Worm (Caenorhabditis elegans) whole organism, L2 larva: ENCODE data around the gene Y51H7C.1.
A peak's percentile ranks its signal among the peaks of the same experiment; 100 is the strongest.

ENCODE experiments used
- C34F6.9 ChIP-seq: fragments of 150-350 bp; optimal IDR thresholded peaks from 2 replicates; lab custom pipeline; 2014; ENCODE audit warnings: missing biosample characterization, missing genetic modification characterization
- F13H6.1 ChIP-seq: sonication (generic microtip); optimal IDR thresholded peaks from 2 replicates; lab custom pipeline; 2016; ENCODE audit warnings: missing genetic modification characterization, missing compliant biosample characterization
- Y55F3AM.14 ChIP-seq: fragments of 200-800 bp; sonication (Bioruptor generic); optimal IDR thresholded peaks from 2 replicates; lab custom pipeline; 2018; ENCODE audit warnings: mild to moderate bottlenecking, missing genetic modification characterization, missing compliant biosample characterization
- ZK546.5 ChIP-seq: sonication (generic microtip); optimal IDR thresholded peaks from 2 replicates; lab custom pipeline; 2017; ENCODE audit warnings: missing biosample characterization, missing genetic modification characterization
- alr-1 ChIP-seq: fragments of 150-350 bp; optimal IDR thresholded peaks from 2 replicates; lab custom pipeline; 2014; ENCODE audit warnings: missing biosample characterization, missing genetic modification characterization
- aly-2 ChIP-seq: fragments of 150-350 bp; optimal IDR thresholded peaks from 2 replicates; lab custom pipeline; 2014; ENCODE audit warnings: missing biosample characterization, missing genetic modification characterization
- blmp-1 ChIP-seq: sonication (generic microtip); optimal IDR thresholded peaks from 2 replicates; lab custom pipeline; 2017; ENCODE audit warnings: missing genetic modification characterization, mild to moderate bottlenecking, missing compliant biosample characterization, antibody characterized with exemption, moderate library complexity; ENCODE audit not compliant: insufficient read depth
- ceh-16 ChIP-seq: fragments of 150-350 bp; optimal IDR thresholded peaks from 2 replicates; lab custom pipeline; 2014; ENCODE audit warnings: missing biosample characterization, missing genetic modification characterization
- ceh-82 ChIP-seq: fragments of 150-350 bp; optimal IDR thresholded peaks from 2 replicates; lab custom pipeline; 2014; ENCODE audit warnings: missing biosample characterization, missing genetic modification characterization
- crh-2 ChIP-seq: sonication (generic microtip); optimal IDR thresholded peaks from 2 replicates; lab custom pipeline; 2017; ENCODE audit warnings: missing biosample characterization, missing genetic modification characterization
- dmd-4 ChIP-seq: sonication (generic microtip); optimal IDR thresholded peaks from 2 replicates; lab custom pipeline; 2017; ENCODE audit warnings: missing biosample characterization, missing genetic modification characterization
- egl-27 ChIP-seq: sonication (generic microtip); optimal IDR thresholded peaks from 3 replicates; lab custom pipeline; 2017; ENCODE audit warnings: missing biosample characterization, missing genetic modification reagents, missing genetic modification characterization
- elt-3 ChIP-seq: sonication (generic microtip); optimal IDR thresholded peaks from 2 replicates; lab custom pipeline; 2017; ENCODE audit warnings: missing biosample characterization, missing genetic modification characterization
- fos-1 ChIP-seq: fragments of 150-350 bp; optimal IDR thresholded peaks from 2 replicates; lab custom pipeline; 2014; ENCODE audit warnings: missing biosample characterization, missing genetic modification characterization
- gmeb-1 ChIP-seq: fragments of 150-350 bp; optimal IDR thresholded peaks from 2 replicates; lab custom pipeline; 2014; ENCODE audit warnings: missing biosample characterization, missing genetic modification characterization
- lin-11 ChIP-seq: fragments of 150-350 bp; sonication (generic microtip); optimal IDR thresholded peaks from 2 replicates; lab custom pipeline; 2014; ENCODE audit warnings: missing biosample characterization, missing genetic modification characterization, inconsistent platforms, mixed read lengths
- lin-13 ChIP-seq: fragments of 150-350 bp; optimal IDR thresholded peaks from 2 replicates; lab custom pipeline; 2014; ENCODE audit warnings: missing biosample characterization, missing genetic modification reagents, missing genetic modification characterization
- lsy-2 ChIP-seq, 2 experiments: fragments of 150-350 bp in 1 of 2; sonication (generic microtip) in 1 of 2; optimal IDR thresholded peaks; 2 replicates each; lab custom pipeline; 2014 to 2017; ENCODE audit warnings: missing biosample characterization in 2 of 2, missing genetic modification characterization in 2 of 2
- mab-5 ChIP-seq: fragments of 150-350 bp; optimal IDR thresholded peaks from 2 replicates; lab custom pipeline; 2014; ENCODE audit warnings: missing biosample characterization, missing genetic modification characterization
- mbf-1 ChIP-seq: sonication (generic microtip); optimal IDR thresholded peaks from 2 replicates; lab custom pipeline; 2017; ENCODE audit warnings: missing biosample characterization, missing genetic modification characterization
- mdl-1 ChIP-seq, 2 experiments: fragments of 150-350 bp in 1 of 2; sonication (generic microtip) in 1 of 2; optimal IDR thresholded peaks; 2 replicates each; lab custom pipeline; 2017; ENCODE audit warnings: missing biosample characterization in 2 of 2, missing genetic modification characterization in 2 of 2
- nhr-10 ChIP-seq: sonication (generic microtip); optimal IDR thresholded peaks from 2 replicates; lab custom pipeline; 2017; ENCODE audit warnings: missing biosample characterization, missing genetic modification characterization
- nhr-11 ChIP-seq: fragments of 150-350 bp; optimal IDR thresholded peaks from 2 replicates; lab custom pipeline; 2014; ENCODE audit warnings: missing biosample characterization, missing genetic modification characterization
- nhr-12 ChIP-seq: fragments of 150-350 bp; optimal IDR thresholded peaks from 2 replicates; lab custom pipeline; 2014; ENCODE audit warnings: missing biosample characterization, missing genetic modification characterization
- nhr-129 ChIP-seq: fragments of 150-350 bp; optimal IDR thresholded peaks from 2 replicates; lab custom pipeline; 2014; ENCODE audit warnings: missing biosample characterization, missing genetic modification characterization
- nhr-21 ChIP-seq: fragments of 150-350 bp; optimal IDR thresholded peaks from 2 replicates; lab custom pipeline; 2014; ENCODE audit warnings: missing biosample characterization, missing genetic modification characterization
- nhr-237 ChIP-seq: fragments of 150-350 bp; optimal IDR thresholded peaks from 2 replicates; lab custom pipeline; 2014; ENCODE audit warnings: missing biosample characterization, missing genetic modification characterization
- nhr-6 ChIP-seq: fragments of 150-350 bp; optimal IDR thresholded peaks from 2 replicates; lab custom pipeline; 2014; ENCODE audit warnings: missing biosample characterization, missing genetic modification characterization
- peb-1 ChIP-seq: fragments of 150-350 bp; optimal IDR thresholded peaks from 2 replicates; lab custom pipeline; 2014; ENCODE audit warnings: missing biosample characterization, missing genetic modification characterization
- skn-1 ChIP-seq: sonication (generic microtip); optimal IDR thresholded peaks from 2 replicates; lab custom pipeline; 2017; ENCODE audit warnings: missing biosample characterization, missing genetic modification characterization
- sma-9 ChIP-seq, 2 experiments: fragments of 150-350 bp in 1 of 2; sonication (generic microtip) in 1 of 2; optimal IDR thresholded peaks; 2 replicates each; lab custom pipeline; 2014 to 2016; ENCODE audit warnings: missing genetic modification characterization in 2 of 2, mild to moderate bottlenecking in 1 of 2, missing biosample characterization in 1 of 2, missing compliant biosample characterization in 1 of 2, missing genetic modification reagents in 1 of 2, moderate library complexity in 1 of 2
- snpc-4 ChIP-seq: fragments of 150-350 bp; optimal IDR thresholded peaks from 2 replicates; lab custom pipeline; 2014; ENCODE audit warnings: missing biosample characterization, missing genetic modification characterization
- unc-55 ChIP-seq: fragments of 150-350 bp; sonication (generic microtip); optimal IDR thresholded peaks from 3 replicates; lab custom pipeline; 2014; ENCODE audit warnings: missing biosample characterization, missing genetic modification reagents, missing genetic modification characterization
- unc-62 ChIP-seq: fragments of 150-350 bp; optimal IDR thresholded peaks from 2 replicates; lab custom pipeline; 2014; ENCODE audit warnings: missing biosample characterization, missing genetic modification reagents, missing genetic modification characterization
- zag-1 ChIP-seq: fragments of 150-350 bp; optimal IDR thresholded peaks from 2 replicates; lab custom pipeline; 2014; ENCODE audit warnings: missing biosample characterization, missing genetic modification characterization
- ztf-11 ChIP-seq: sonication (generic microtip); optimal IDR thresholded peaks from 2 replicates; lab custom pipeline; 2017; ENCODE audit warnings: missing biosample characterization, missing genetic modification characterization
- ztf-4 ChIP-seq: fragments of 150-350 bp; optimal IDR thresholded peaks from 2 replicates; lab custom pipeline; 2014; ENCODE audit warnings: missing biosample characterization, missing genetic modification characterization

Y51H7C.1 gene

DNA sequence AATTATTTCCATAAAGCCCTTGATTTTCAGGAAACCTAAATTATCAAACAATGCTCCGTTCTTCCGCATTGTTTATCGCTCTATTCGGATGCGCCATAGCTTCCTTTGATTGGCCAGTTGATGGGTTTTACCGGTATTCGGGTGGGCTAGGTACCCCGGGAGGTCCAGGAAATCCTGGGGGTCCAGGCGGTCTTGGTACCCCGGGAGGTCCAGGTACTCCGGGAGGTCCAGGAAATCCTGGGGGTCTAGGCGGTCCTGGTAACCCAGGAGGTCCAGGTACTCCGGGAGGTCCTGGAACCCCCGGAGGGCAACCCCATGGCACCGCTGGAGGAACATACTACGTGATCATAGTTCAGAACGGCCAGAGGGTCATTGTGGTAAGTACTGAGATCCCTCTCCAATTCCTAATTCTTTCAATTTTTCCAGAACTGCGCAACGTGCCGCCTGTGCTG lies 3.0 kb downstream of the Y51H7C.1 start, which contains the start of gene H17B01.2:
H17B01.2 (plus strand) TSS at position 51 of the 452 bp plus-strand sequence.
- TF ChIP-seq ztf-4 (tag; lab: Kevin White, UChicago) (no peak), ztf-11 (tag; lab: Kevin White, UChicago) (no peak), egl-27 (tag; lab: Kevin White, UChicago) (no peak), zag-1 (tag; lab: Kevin White, UChicago) (no peak), nhr-10 (no peak), nhr-6 (tag; lab: Kevin White, UChicago) (no peak), nhr-129 (tag; lab: Kevin White, UChicago) (no peak), nhr-237 (tag; lab: Kevin White, UChicago) (no peak), nhr-12 (tag; lab: Kevin White, UChicago) (no peak), ceh-16 (no peak)

DNA sequence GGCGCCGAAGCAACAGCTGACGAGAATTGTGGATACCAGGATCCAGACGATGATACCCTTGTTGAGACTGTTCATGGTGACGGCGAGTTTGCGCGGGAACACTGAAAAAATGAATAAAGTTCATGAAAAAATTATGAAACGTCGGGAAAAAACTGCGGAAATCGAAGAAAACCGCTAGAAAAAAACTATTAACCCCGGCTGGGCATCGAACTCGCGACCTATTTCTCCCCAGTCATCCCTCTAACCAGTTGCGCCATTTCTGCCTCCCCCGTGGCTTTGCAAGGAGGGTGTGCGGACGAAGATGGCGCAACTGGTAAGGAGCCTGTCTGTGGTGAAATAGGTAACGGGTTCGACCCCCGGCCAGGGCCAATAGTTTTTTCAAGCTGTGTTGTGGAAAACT lies 6.0 kb downstream of the Y51H7C.1 start, which contains the start of gene H17B01.5:
H17B01.5 (minus strand) TSS at position 101 of the 400 bp plus-strand sequence.
- no peak for TF ChIP-seq ZK546.5 (tag; lab: Kevin White, UChicago)
- no peak for TF ChIP-seq nhr-6 (tag; lab: Kevin White, UChicago)
- TF ChIP-seq crh-2 (tag; lab: Kevin White, UChicago), result no peak
- TF ChIP-seq C34F6.9 (tag; lab: Kevin White, UChicago), result no peak
- no peak for TF ChIP-seq ztf-4 (tag; lab: Kevin White, UChicago)

DNA sequence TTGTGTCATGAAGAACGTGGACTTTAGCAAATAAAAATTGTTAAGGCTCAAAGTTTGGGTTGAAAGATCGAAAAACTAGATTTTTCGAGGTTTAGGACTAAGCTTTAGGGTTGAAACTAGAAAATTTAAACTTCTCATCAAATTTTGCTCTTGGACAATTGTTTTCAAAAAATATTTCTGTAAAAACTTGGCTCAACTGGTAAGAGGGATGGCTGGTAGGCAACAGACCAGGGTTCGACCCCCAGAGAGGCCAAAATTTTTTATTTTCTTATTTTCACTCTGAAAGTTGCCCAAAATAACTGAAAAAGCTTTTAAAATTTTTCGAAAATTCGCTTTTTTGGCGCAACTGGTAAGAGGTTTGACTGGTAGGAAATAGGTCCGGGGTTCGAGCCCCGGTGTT lies 7.3 kb downstream of the Y51H7C.1 start:
- TF ChIP-seq nhr-237 (tag; lab: Kevin White, UChicago), result no peak
- no peak for TF ChIP-seq nhr-12 (tag; lab: Kevin White, UChicago)
- TF ChIP-seq unc-62 (GFP tag; lab: Kevin White, UChicago), result no peak
- TF ChIP-seq nhr-11 (tag; lab: Kevin White, UChicago), result no peak
- TF ChIP-seq mbf-1 (tag; lab: Kevin White, UChicago), result no peak
- no peak for TF ChIP-seq lsy-2 (tag; optimal IDR thresholded peaks at IDR 0.05; lab: Kevin White, UChicago)
- TF ChIP-seq F13H6.1 (tag; lab: Kevin White, UChicago), result no peak
- no peak for TF ChIP-seq peb-1 (tag; lab: Kevin White, UChicago)
- no peak for TF ChIP-seq dmd-4 (tag; lab: Kevin White, UChicago)
- TF ChIP-seq sma-9 (GFP tag; optimal IDR thresholded peaks at IDR 0.05; lab: Kevin White, UChicago), result no peak
- no peak for TF ChIP-seq sma-9 (tag; optimal IDR thresholded peaks at IDR 0.05; lab: Kevin White, UChicago)
- no peak for TF ChIP-seq snpc-4 (tag; lab: Kevin White, UChicago)
- no peak for TF ChIP-seq ZK546.5 (tag; lab: Kevin White, UChicago)
- no peak for TF ChIP-seq egl-27 (tag; lab: Kevin White, UChicago)
- TF ChIP-seq Y55F3AM.14, result no peak
- TF ChIP-seq elt-3 (tag; lab: Kevin White, UChicago), result no peak
- no peak for TF ChIP-seq zag-1 (tag; lab: Kevin White, UChicago)
- no peak for TF ChIP-seq ceh-82 (tag; lab: Kevin White, UChicago)
- TF ChIP-seq nhr-10, result no peak
- TF ChIP-seq unc-55 (GFP tag; lab: Kevin White, UChicago), result no peak

DNA sequence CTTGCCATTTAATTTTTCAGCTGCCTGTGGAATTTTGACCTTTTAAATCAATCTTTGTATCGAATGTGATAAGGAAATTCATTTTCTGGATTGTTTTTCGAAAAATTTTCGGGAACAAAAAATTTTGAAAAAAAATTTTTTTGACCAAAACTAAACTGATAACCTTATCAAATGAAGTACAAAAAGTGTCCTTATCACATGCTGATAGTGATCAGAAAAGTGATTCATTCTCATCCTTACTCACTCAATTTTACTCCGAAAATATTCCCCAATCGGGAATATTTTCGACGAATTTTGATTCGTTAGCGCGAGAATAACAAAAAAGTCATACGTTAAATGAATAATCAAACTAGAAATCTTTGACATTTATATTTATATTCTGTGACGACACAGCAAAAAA lies 7.8 kb downstream of the Y51H7C.1 start:
- TF ChIP-seq skn-1 (tag; lab: Kevin White, UChicago), result peak; percentile 31
- TF ChIP-seq gmeb-1 (tag; lab: Kevin White, UChicago), result peak; percentile 4
- TF ChIP-seq nhr-21 (tag; lab: Kevin White, UChicago), result no peak
- peak; percentile 90 for TF ChIP-seq fos-1 (tag; lab: Kevin White, UChicago)

DNA sequence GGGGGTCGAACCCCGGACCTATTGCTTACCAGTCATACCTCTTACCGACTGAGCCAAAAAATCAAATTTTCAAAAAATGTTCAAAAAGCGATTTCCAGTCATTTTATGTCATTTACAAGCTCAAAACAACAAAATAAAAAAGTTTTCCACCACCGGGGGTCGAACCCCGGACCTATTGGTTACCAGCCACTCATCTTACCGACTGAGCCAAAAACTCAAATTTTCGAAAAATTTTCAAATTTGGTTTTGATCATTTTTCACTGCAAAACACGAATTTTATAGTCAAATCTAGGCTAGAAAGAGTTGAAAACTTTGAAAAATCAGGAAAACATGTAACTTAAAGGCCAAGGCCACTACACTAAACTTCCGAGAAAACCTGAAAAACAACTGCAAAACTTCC lies 8.5 kb downstream of the Y51H7C.1 start:
- TF ChIP-seq ceh-82 (tag; lab: Kevin White, UChicago), result no peak
- no peak for TF ChIP-seq alr-1
- no peak for TF ChIP-seq lin-13 (GFP tag; lab: Kevin White, UChicago)
- TF ChIP-seq nhr-10, result no peak
- no peak for TF ChIP-seq mdl-1 (tag; optimal IDR thresholded peaks at IDR 0.05; lab: Kevin White, UChicago)
- TF ChIP-seq mab-5 (tag; lab: Kevin White, UChicago), result no peak
- TF ChIP-seq F13H6.1 (tag; lab: Kevin White, UChicago), result no peak
- no peak for TF ChIP-seq ztf-11 (tag; lab: Kevin White, UChicago)
- TF ChIP-seq C34F6.9 (tag; lab: Kevin White, UChicago), result no peak
- no peak for TF ChIP-seq gmeb-1 (tag; lab: Kevin White, UChicago)
- TF ChIP-seq nhr-6 (tag; lab: Kevin White, UChicago), result no peak
- TF ChIP-seq sma-9 (GFP tag; optimal IDR thresholded peaks at IDR 0.05; lab: Kevin White, UChicago), result no peak
- no peak for TF ChIP-seq sma-9 (tag; optimal IDR thresholded peaks at IDR 0.05; lab: Kevin White, UChicago)
- no peak for TF ChIP-seq aly-2 (tag; lab: Kevin White, UChicago)
- TF ChIP-seq snpc-4 (tag; lab: Kevin White, UChicago), result no peak
- no peak for TF ChIP-seq egl-27 (tag; lab: Kevin White, UChicago)
- TF ChIP-seq blmp-1 (tag; lab: Kevin White, UChicago), result no peak
- TF ChIP-seq Y55F3AM.14, result no peak
- TF ChIP-seq lin-11 (tag; lab: Kevin White, UChicago), result no peak
- no peak for TF ChIP-seq ceh-16
- TF ChIP-seq, all 48 proteins: peak for 0
